Worm (Caenorhabditis elegans) whole organism, L1 larva: Measurements from ENCODE around the gene F12A10.1.

Experiments
- C16A3.4 ChIP-seq: fragments of 150-350 bp; optimal IDR thresholded peaks from 2 replicates; lab custom pipeline; 2014; ENCODE audit warnings: missing biosample characterization, missing genetic modification characterization
- F16B12.6 ChIP-seq: fragments of 150-350 bp; optimal IDR thresholded peaks from 2 replicates; lab custom pipeline; 2014; ENCODE audit warnings: missing biosample characterization, missing genetic modification characterization
- Y116A8C.19 ChIP-seq: sonication (generic microtip); optimal IDR thresholded peaks from 2 replicates; lab custom pipeline; 2016; ENCODE audit warnings: missing compliant biosample characterization, missing genetic modification characterization, borderline replicate concordance
- aha-1 ChIP-seq: fragments of 150-350 bp; optimal IDR thresholded peaks from 2 replicates; lab custom pipeline; 2014; ENCODE audit warnings: missing biosample characterization, missing genetic modification characterization
- blmp-1 ChIP-seq: fragments of 150-350 bp; optimal IDR thresholded peaks from 2 replicates; lab custom pipeline; 2014; ENCODE audit warnings: missing biosample characterization, missing genetic modification characterization
- ceh-63 ChIP-seq: fragments of 200-800 bp; sonication (Bioruptor generic); optimal IDR thresholded peaks from 2 replicates; lab custom pipeline; 2018; ENCODE audit warnings: mild to moderate bottlenecking, missing genetic modification characterization, missing compliant biosample characterization
- ceh-8 ChIP-seq: fragments of 200-800 bp; sonication (Bioruptor generic); optimal IDR thresholded peaks from 2 replicates; lab custom pipeline; 2018; ENCODE audit warnings: mild to moderate bottlenecking, missing genetic modification characterization, moderate library complexity, missing compliant biosample characterization
- ces-1 ChIP-seq: fragments of 150-350 bp; optimal IDR thresholded peaks from 2 replicates; lab custom pipeline; 2014; ENCODE audit warnings: missing biosample characterization, missing genetic modification reagents, missing genetic modification characterization
- dsc-1 ChIP-seq: sonication (generic microtip); optimal IDR thresholded peaks from 2 replicates; lab custom pipeline; 2016; ENCODE audit warnings: mild to moderate bottlenecking, missing genetic modification characterization, missing compliant biosample characterization
- efl-1 ChIP-seq, 4 experiments: fragments of 150-350 bp; optimal IDR thresholded peaks in 3 of 4; peaks in 1 of 4; 1 replicate in 1 of 4; 2 replicates in 3 of 4; lab custom pipeline; 2014; ENCODE audit warnings: missing biosample characterization in 2 of 4, missing genetic modification characterization in 2 of 4, missing genetic modification reagents in 2 of 4
- efl-3 ChIP-seq: fragments of 200-800 bp; sonication (Bioruptor generic); optimal IDR thresholded peaks from 2 replicates; lab custom pipeline; 2018; ENCODE audit warnings: mild to moderate bottlenecking, missing genetic modification characterization, missing compliant biosample characterization
- egl-13 ChIP-seq: sonication (generic microtip); optimal IDR thresholded peaks from 2 replicates; lab custom pipeline; 2016; ENCODE audit warnings: missing genotype, missing genetic modification reagents, missing genetic modification characterization, missing compliant biosample characterization
- egl-27 ChIP-seq, 2 experiments: fragments of 150-350 bp in 1 of 2; sonication (generic microtip); optimal IDR thresholded peaks; 3 replicates each; lab custom pipeline; 2017 to 2018; ENCODE audit warnings: missing biosample characterization in 2 of 2, missing genetic modification characterization in 2 of 2, missing genetic modification reagents in 2 of 2
- elt-2 ChIP-seq: sonication (generic microtip); optimal IDR thresholded peaks from 2 replicates; lab custom pipeline; 2016; ENCODE audit warnings: missing genetic modification characterization, mild to moderate bottlenecking, inconsistent platforms, missing compliant biosample characterization, missing genetic modification reagents
- elt-3 ChIP-seq, 6 experiments: fragments of 150-350 bp in 1 of 6; sonication (generic microtip); optimal IDR thresholded peaks; 2 replicates each; lab custom pipeline; 2017 to 2018; ENCODE audit warnings: missing biosample characterization in 6 of 6, missing genetic modification characterization in 6 of 6, inconsistent platforms in 1 of 6
- fkh-8 ChIP-seq: sonication (generic microtip); optimal IDR thresholded peaks from 2 replicates; lab custom pipeline; 2016; ENCODE audit warnings: mild to moderate bottlenecking, missing genetic modification characterization, missing compliant biosample characterization
- hlh-4 ChIP-seq: sonication (generic microtip); optimal IDR thresholded peaks from 2 replicates; lab custom pipeline; 2016; ENCODE audit warnings: mild to moderate bottlenecking, missing genetic modification characterization, missing compliant biosample characterization
- hpl-2 ChIP-seq: fragments of 150-350 bp; optimal IDR thresholded peaks from 2 replicates; lab custom pipeline; 2014; ENCODE audit warnings: missing biosample characterization, missing genetic modification reagents, missing genetic modification characterization
- isw-1 ChIP-seq: fragments of 200-800 bp; sonication (Bioruptor generic); IDR thresholded peaks from 2 replicates; pipeline ENCODE4 v1.3.6; 2022; ENCODE audit warnings: missing genetic modification characterization, missing compliant biosample characterization
- jun-1 ChIP-seq: fragments of 150-350 bp; optimal IDR thresholded peaks from 2 replicates; lab custom pipeline; 2014; ENCODE audit warnings: missing biosample characterization, missing genetic modification reagents, missing genetic modification characterization
- lin-14 ChIP-seq: fragments of 200-800 bp; sonication (Bioruptor generic); optimal IDR thresholded peaks from 2 replicates; lab custom pipeline; 2018; ENCODE audit warnings: mild to moderate bottlenecking, missing genetic modification characterization, moderate library complexity, missing compliant biosample characterization
- lin-15B ChIP-seq: fragments of 150-350 bp; sonication (generic microtip); optimal IDR thresholded peaks from 3 replicates; lab custom pipeline; 2014; ENCODE audit warnings: missing biosample characterization, missing genetic modification characterization
- lsy-2 ChIP-seq, 2 experiments: fragments of 150-350 bp; optimal IDR thresholded peaks; 2 replicates each; lab custom pipeline; 2014; ENCODE audit warnings: missing biosample characterization in 2 of 2, missing genetic modification characterization in 2 of 2
- mdl-1 ChIP-seq, 2 experiments: fragments of 150-350 bp; optimal IDR thresholded peaks; 2 replicates each; lab custom pipeline; 2014 to 2017; ENCODE audit warnings: missing biosample characterization in 2 of 2, missing genetic modification characterization in 2 of 2, inconsistent platforms in 1 of 2
- mep-1 ChIP-seq: fragments of 150-350 bp; optimal IDR thresholded peaks from 2 replicates; lab custom pipeline; 2014; ENCODE audit warnings: missing biosample characterization, missing genetic modification characterization
- nhr-20 ChIP-seq: sonication (generic microtip); optimal IDR thresholded peaks from 2 replicates; lab custom pipeline; 2016; ENCODE audit warnings: mild to moderate bottlenecking, missing genetic modification characterization, missing compliant biosample characterization
- nhr-237 ChIP-seq: fragments of 150-350 bp; optimal IDR thresholded peaks from 2 replicates; lab custom pipeline; 2014; ENCODE audit warnings: missing biosample characterization, missing genetic modification characterization
- nhr-47 ChIP-seq: sonication (generic microtip); optimal IDR thresholded peaks from 2 replicates; lab custom pipeline; 2016; ENCODE audit warnings: mild to moderate bottlenecking, missing genetic modification characterization, moderate library complexity, missing compliant biosample characterization
- nhr-71 ChIP-seq: sonication (generic microtip); optimal IDR thresholded peaks from 2 replicates; lab custom pipeline; 2016; ENCODE audit warnings: mild to moderate bottlenecking, missing genetic modification characterization, moderate library complexity, missing compliant biosample characterization
- nhr-77 ChIP-seq: fragments of 150-350 bp; optimal IDR thresholded peaks from 2 replicates; lab custom pipeline; 2014; ENCODE audit warnings: missing biosample characterization, missing genetic modification characterization
- nhr-85 ChIP-seq: sonication (generic microtip); peaks from one replicate; lab custom pipeline; 2016; ENCODE audit warnings: missing genetic modification characterization, inconsistent platforms, missing compliant biosample characterization
- pax-3 ChIP-seq: fragments of 200-800 bp; sonication (Bioruptor generic); optimal IDR thresholded peaks from 2 replicates; lab custom pipeline; 2018; ENCODE audit warnings: mild to moderate bottlenecking, missing genetic modification characterization, moderate library complexity, missing compliant biosample characterization
- snpc-4 ChIP-seq: fragments of 150-350 bp; optimal IDR thresholded peaks from 2 replicates; lab custom pipeline; 2014; ENCODE audit warnings: missing biosample characterization, missing genetic modification characterization
- snu-23 ChIP-seq: sonication (generic microtip); optimal IDR thresholded peaks from 2 replicates; lab custom pipeline; 2016; ENCODE audit warnings: missing genetic modification characterization, missing compliant biosample characterization
- sox-4 ChIP-seq: sonication (generic microtip); optimal IDR thresholded peaks from 2 replicates; lab custom pipeline; 2016; ENCODE audit warnings: missing genetic modification characterization, missing compliant biosample characterization
- sup-37 ChIP-seq: fragments of 200-800 bp; sonication (Bioruptor generic); optimal IDR thresholded peaks from 2 replicates; lab custom pipeline; 2018; ENCODE audit warnings: mild to moderate bottlenecking, missing genetic modification characterization, missing compliant biosample characterization
- tbx-2 ChIP-seq: sonication (generic microtip); optimal IDR thresholded peaks from 2 replicates; lab custom pipeline; 2016; ENCODE audit warnings: missing genetic modification characterization, missing compliant biosample characterization
- unc-130 ChIP-seq: fragments of 150-350 bp; optimal IDR thresholded peaks from 2 replicates; lab custom pipeline; 2017; ENCODE audit warnings: missing biosample characterization, missing genetic modification characterization, inconsistent platforms
- unc-86 ChIP-seq: sonication (generic microtip); optimal IDR thresholded peaks from 2 replicates; lab custom pipeline; 2016; ENCODE audit warnings: missing genetic modification characterization, missing compliant biosample characterization
- zip-4 ChIP-seq: fragments of 200-800 bp; sonication (Bioruptor generic); optimal IDR thresholded peaks from 2 replicates; lab custom pipeline; 2018; ENCODE audit warnings: mild to moderate bottlenecking, missing genetic modification characterization, moderate library complexity, missing compliant biosample characterization
- ztf-11 ChIP-seq, 2 experiments: sonication (generic microtip); optimal IDR thresholded peaks; 2 replicates each; lab custom pipeline; 2016 to 2017; ENCODE audit warnings: missing genetic modification characterization in 2 of 2, missing biosample characterization in 1 of 2, missing compliant biosample characterization in 1 of 2

Gene F12A10.1

DNA sequence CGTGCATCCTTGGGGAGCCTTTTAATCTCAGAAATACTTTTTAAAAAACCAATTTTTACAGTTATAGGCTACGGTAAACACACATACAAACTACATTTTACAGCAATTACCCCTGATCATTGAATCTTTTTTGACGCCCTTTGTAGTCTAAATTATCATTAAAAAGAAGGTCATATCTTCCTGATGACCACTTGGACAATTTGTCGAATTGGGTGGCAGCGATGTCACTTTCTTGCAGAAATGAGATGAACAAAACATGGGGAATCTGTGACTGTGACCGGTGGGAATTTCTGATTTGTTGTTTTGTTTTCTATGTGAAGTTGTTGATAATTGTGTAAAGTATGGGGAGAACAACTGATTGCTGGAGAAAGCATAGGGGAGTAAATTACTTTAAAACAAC lies 46.7 kb upstream of the F12A10.1 start:
- TF ChIP-seq ceh-63 (no peak), blmp-1 (tag; lab: Kevin White, UChicago) (peak; percentile 74), nhr-20 (tag; lab: Kevin White, UChicago) (peak; percentile 0), egl-13 (tag; lab: Kevin White, UChicago) (no peak), lsy-2 (tag; optimal IDR thresholded peaks at IDR 0.05; lab: Kevin White, UChicago) (no peak), nhr-85 (tag; lab: Kevin White, UChicago) (peak; percentile 67), elt-3 (tag; optimal IDR thresholded peaks at IDR 0.05; lab: Kevin White, UChicago) (peak in 1 of 6 experiments; percentile 12), fkh-8 (no peak)
- TF ChIP-seq, all 84 proteins: peak for 4

DNA sequence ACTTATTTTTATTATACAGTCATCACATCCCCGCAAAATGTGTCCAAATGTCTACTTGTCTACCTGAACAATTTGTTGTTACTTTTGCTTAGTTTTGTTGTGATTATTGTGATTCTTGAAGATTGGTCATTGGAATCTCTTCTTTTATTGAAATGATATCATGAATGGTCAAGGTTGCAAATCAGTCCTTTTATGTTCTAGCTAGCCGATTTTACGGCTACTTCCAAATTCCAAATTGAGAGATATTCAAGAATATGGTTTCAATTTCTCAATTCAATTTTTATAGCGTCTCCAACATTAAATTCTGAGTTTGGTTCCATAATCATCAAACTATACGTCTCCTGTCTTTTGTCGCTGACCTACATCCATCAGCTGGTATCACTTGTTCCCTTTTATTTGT lies 45.1 kb upstream of the F12A10.1 start:
- TF ChIP-seq sup-37 = no peak
- TF ChIP-seq snpc-4 (tag; lab: Kevin White, UChicago) = no peak
- TF ChIP-seq nhr-85 (tag; lab: Kevin White, UChicago) = peak; percentile 66
- no peak for TF ChIP-seq nhr-77 (tag; lab: Kevin White, UChicago)

DNA sequence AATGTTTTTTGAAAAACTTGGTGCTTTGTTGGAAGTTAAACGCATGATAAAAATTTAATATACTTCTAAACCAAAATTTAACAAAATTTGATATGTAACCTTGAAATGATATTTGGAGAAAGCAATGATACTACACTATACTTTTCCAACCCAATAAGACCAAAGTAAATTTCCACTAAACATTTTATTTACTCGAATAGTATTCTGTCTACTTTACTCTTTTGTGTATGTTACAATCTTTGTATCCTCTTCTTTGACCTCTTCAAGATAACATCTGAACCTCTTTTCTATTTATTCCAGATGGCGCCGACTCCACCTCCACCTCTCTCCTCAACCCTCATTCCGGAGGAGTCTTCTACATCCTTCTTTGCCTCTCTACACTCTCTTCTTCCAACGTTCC lies 42.8 kb upstream of the F12A10.1 start, which contains the start of gene dhs-5:
Gene dhs-5, plus strand, starts transcription at position 301 of the 400 bp plus-strand sequence.
- TF ChIP-seq dsc-1 (peak; percentile 56), unc-86 (tag; lab: Kevin White, UChicago) (no peak), efl-3 (no peak), egl-13 (tag; lab: Kevin White, UChicago) (no peak), mdl-1 (tag; optimal IDR thresholded peaks at IDR 0.05; lab: Kevin White, UChicago) (no peak), ces-1 (GFP tag; lab: Kevin White, UChicago) (no peak)

- no peak for TF ChIP-seq lin-15B
- no peak for TF ChIP-seq pax-3 (tag; lab: Kevin White, UChicago)
- no peak for TF ChIP-seq ceh-8 (GFP tag; lab: Kevin White, UChicago)
- no peak for TF ChIP-seq jun-1
Observed at ce11 chrII:5455650-5456355, 40.5 kb upstream of the F12A10.1 start, which contains the start of gene daz-1. daz-1 (plus strand) TSS chrII:5456305.

DNA sequence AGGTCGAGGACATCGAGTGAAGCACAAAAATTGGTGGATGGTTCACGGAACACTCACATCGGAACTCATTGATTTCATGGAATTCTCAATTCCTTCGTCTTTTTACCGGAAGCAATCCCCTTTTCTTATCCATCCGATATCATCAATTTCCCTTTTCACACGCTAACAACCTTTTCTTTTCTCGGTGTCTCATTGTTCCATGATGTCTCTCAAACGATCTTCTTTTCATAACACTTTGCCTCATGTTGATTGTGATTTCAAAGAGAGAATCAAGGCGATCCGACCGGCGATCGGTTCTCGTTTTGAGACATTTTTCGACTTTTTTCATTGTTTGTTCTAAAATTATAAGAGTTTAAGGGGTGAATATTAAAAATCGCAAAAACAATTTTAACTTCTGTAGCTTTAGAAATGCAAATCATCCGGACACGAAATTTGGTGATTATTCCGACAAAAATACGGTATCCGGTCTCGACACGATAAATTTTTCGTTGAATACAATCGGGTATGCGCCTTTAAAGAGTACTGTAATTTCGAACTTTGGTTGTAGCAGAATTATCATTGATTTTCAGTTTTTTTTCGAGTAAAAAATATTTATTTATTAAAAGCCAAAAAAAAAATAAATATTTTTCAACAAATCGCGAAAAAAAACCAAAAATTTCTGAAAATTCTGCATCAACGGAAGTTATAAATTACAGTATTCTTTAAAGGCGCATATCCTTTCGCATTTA lies 37.5 kb upstream of the F12A10.1 start:
- no peak for TF ChIP-seq egl-13 (tag; lab: Kevin White, UChicago)
- TF ChIP-seq efl-1 (optimal IDR thresholded peaks at IDR 0.05; lab: Kevin White, UChicago) = no peak
- TF ChIP-seq efl-1 (GFP tag; optimal IDR thresholded peaks at IDR 0.05 in 1 of 2; lab: Kevin White, UChicago) = no peak
- no peak for TF ChIP-seq aha-1 (tag; lab: Kevin White, UChicago)
- TF ChIP-seq Y116A8C.19 (tag; lab: Kevin White, UChicago) = no peak
- peak; percentile 4 for TF ChIP-seq unc-130 (tag; lab: Kevin White, UChicago)
- peak; percentile 99 for TF ChIP-seq blmp-1 (tag; lab: Kevin White, UChicago)
- TF ChIP-seq ztf-11 (tag; optimal IDR thresholded peaks at IDR 0.05; lab: Kevin White, UChicago) = no peak
- TF ChIP-seq snpc-4 (tag; lab: Kevin White, UChicago) = no peak
- TF ChIP-seq nhr-71 (tag; lab: Kevin White, UChicago) = peak; percentile 2
- no peak for TF ChIP-seq nhr-47 (tag; lab: Kevin White, UChicago)
- TF ChIP-seq zip-4 (GFP tag; lab: Kevin White, UChicago) = no peak
- TF ChIP-seq lin-14 (GFP tag; lab: Kevin White, UChicago) = peak; percentile 71
- no peak for TF ChIP-seq hpl-2 (GFP tag; lab: Kevin White, UChicago)
- TF ChIP-seq pax-3 (tag; lab: Kevin White, UChicago) = no peak
- TF ChIP-seq mep-1 (tag; lab: Kevin White, UChicago) = peak; percentile 5
- no peak for TF ChIP-seq F16B12.6 (tag; lab: Kevin White, UChicago)
- TF ChIP-seq elt-3 (tag; optimal IDR thresholded peaks at IDR 0.05; lab: Kevin White, UChicago) = peak in 4 of 6 experiments; percentile 11 to 73 (median 32)
- TF ChIP-seq hlh-4 = no peak
- TF ChIP-seq tbx-2 (tag; lab: Kevin White, UChicago) = no peak
- no peak for TF ChIP-seq egl-27 (tag; optimal IDR thresholded peaks at IDR 0.05; lab: Kevin White, UChicago)
- TF ChIP-seq snu-23 (GFP tag; lab: Kevin White, UChicago) = peak; percentile 11
- no peak for TF ChIP-seq isw-1 (GFP tag; lab: Robert Waterston, UW)
- TF ChIP-seq C16A3.4 (tag; lab: Kevin White, UChicago) = no peak
- TF ChIP-seq elt-2 (tag; lab: Kevin White, UChicago) = no peak
- TF ChIP-seq nhr-237 (tag; lab: Kevin White, UChicago) = no peak
- no peak for TF ChIP-seq unc-86 (tag; lab: Kevin White, UChicago)
- no peak for TF ChIP-seq sox-4
- TF ChIP-seq mdl-1 (tag; optimal IDR thresholded peaks at IDR 0.05; lab: Kevin White, UChicago) = no peak
